Worm (Caenorhabditis elegans): ENCODE measurements around the gene frpr-3.

frpr-3 gene

ce11 chrV:7798079-7798478 is 27.0 kb downstream of the frpr-3 start, which contains the start of gene ZK742.7:
Gene ZK742.7 (plus strand): TSS chrV:7798379.
- no peak for TF ChIP-seq daf-8 (GFP tag; IDR thresholded peaks at IDR 0.05)
- TF ChIP-seq egl-43 (GFP tag; IDR thresholded peaks at IDR 0.05) = no peak

ce11 chrV:7803563-7803962 is 32.5 kb downstream of the frpr-3 start:
- TF ChIP-seq lim-7 (GFP tag; IDR thresholded peaks at IDR 0.05) = no peak
- no peak for TF ChIP-seq nhr-42 (GFP tag; IDR thresholded peaks at IDR 0.05)
- no peak for TF ChIP-seq mes-2 (tag; optimal IDR thresholded peaks at IDR 0.05; ENCODE audit: poor library complexity, severe bottlenecking)
- TF ChIP-seq mep-1 (tag; optimal IDR thresholded peaks at IDR 0.05) = no peak
- TF ChIP-seq T26A8.4 (GFP tag; IDR thresholded peaks at IDR 0.05) = no peak
- no peak for TF ChIP-seq attf-4 (tag; optimal IDR thresholded peaks at IDR 0.05)
- no peak for TF ChIP-seq Y5F2A.4 (GFP tag; optimal IDR thresholded peaks at IDR 0.05)
- no peak for TF ChIP-seq egl-27 (tag; optimal IDR thresholded peaks at IDR 0.05)
- no peak for TF ChIP-seq set-16 (GFP tag; IDR thresholded peaks at IDR 0.05)
- TF ChIP-seq nhr-6 (tag; optimal IDR thresholded peaks at IDR 0.05) = no peak
- TF ChIP-seq nhr-77 (tag; optimal IDR thresholded peaks at IDR 0.05) = no peak

ce11 chrV:7804064-7804800 is 33.2 kb downstream of the frpr-3 start, which contains the start of gene uvs-1:
Gene uvs-1 (minus strand): TSS chrV:7804208.
- TF ChIP-seq madf-9 (GFP tag; conservative IDR thresholded peaks at IDR 0.05) (no peak), mdl-1 (tag; optimal IDR thresholded peaks at IDR 0.05) (peak; percentile 46 to 80), zip-11 (GFP tag; IDR thresholded peaks at IDR 0.05) (no peak), ceh-28 (tag; optimal IDR thresholded peaks at IDR 0.05) (peak; percentile 9), T20F7.1 (GFP tag; optimal IDR thresholded peaks at IDR 0.05) (no peak), lir-3 (tag; optimal IDR thresholded peaks at IDR 0.05) (no peak), mes-2 (tag; optimal IDR thresholded peaks at IDR 0.05; ENCODE audit: poor library complexity, severe bottlenecking) (peak; percentile 14), mxl-3 (GFP tag; optimal IDR thresholded peaks at IDR 0.05) (peak; percentile 66), nhr-42 (GFP tag; IDR thresholded peaks at IDR 0.05) (no peak), ceh-62 (tag; optimal IDR thresholded peaks at IDR 0.05) (no peak), Y75B8A.6 (GFP tag; IDR thresholded peaks at IDR 0.05) (no peak), zfp-3 (GFP tag; conservative IDR thresholded peaks at IDR 0.05) (no peak), aha-1 (tag) (peak; percentile 96), nhr-77 (tag; optimal IDR thresholded peaks at IDR 0.05) (peak; percentile 39), lin-13 (GFP tag; optimal IDR thresholded peaks at IDR 0.05) (no peak), ceh-82 (tag; optimal IDR thresholded peaks at IDR 0.05) (no peak), vab-7 (GFP tag; IDR thresholded peaks at IDR 0.05) (no peak), mxl-2 (GFP tag; conservative IDR thresholded peaks at IDR 0.05) (no peak), ZK337.2 (GFP tag; IDR thresholded peaks at IDR 0.05) (no peak), F10B5.3 (tag; optimal IDR thresholded peaks at IDR 0.05) (no peak), lin-15B (tag; optimal IDR thresholded peaks at IDR 0.05) (no peak), sdz-12 (GFP tag; optimal IDR thresholded peaks at IDR 0.05) (no peak), ceh-44 (GFP tag; IDR thresholded peaks at IDR 0.05) (no peak), dpl-1 (GFP tag; optimal IDR thresholded peaks at IDR 0.05) (peak; percentile 50), dmd-8 (GFP tag; IDR thresholded peaks at IDR 0.05) (no peak), nhr-102 (tag; optimal IDR thresholded peaks at IDR 0.05) (no peak), F44E2.7 (GFP tag; IDR thresholded peaks at IDR 0.05) (no peak), php-3 (GFP tag; IDR thresholded peaks at IDR 0.05) (no peak), zfp-2 (tag; optimal IDR thresholded peaks at IDR 0.05) (no peak), unc-62 (GFP tag; optimal IDR thresholded peaks at IDR 0.05 in 1 of 2) (peak in 1 of 2 experiments; percentile 98), unc-62 (tag; optimal IDR thresholded peaks at IDR 0.05) (no peak), R02D3.7 (tag; optimal IDR thresholded peaks at IDR 0.05) (no peak), jun-1 (tag; optimal IDR thresholded peaks at IDR 0.05) (no peak), ztf-11 (tag; optimal IDR thresholded peaks at IDR 0.05) (no peak), F49E8.2 (tag; optimal IDR thresholded peaks at IDR 0.05; ENCODE audit: borderline replicate concordance) (no peak), nhr-237 (tag; optimal IDR thresholded peaks at IDR 0.05) (no peak), nhr-41 (GFP tag; IDR thresholded peaks at IDR 0.05) (no peak), nhr-28 (tag; optimal IDR thresholded peaks at IDR 0.05) (peak; percentile 61)

All from whole organism, L4 larva.